Worm (Caenorhabditis elegans): Measurements from ENCODE around the gene B0281.4.

- no peak for TF ChIP-seq hmbx-1 (tag; optimal IDR thresholded peaks at IDR 0.05)
- TF ChIP-seq ama-1 (optimal IDR thresholded peaks at IDR 0.05), result no peak
- TF ChIP-seq scrt-1 (GFP tag; IDR thresholded peaks at IDR 0.05), result no peak
- TF ChIP-seq sea-1 (GFP tag; conservative IDR thresholded peaks at IDR 0.05), result no peak
- no peak for TF ChIP-seq hnd-1 (tag; optimal IDR thresholded peaks at IDR 0.05)
- no peak for TF ChIP-seq aly-1 (tag; optimal IDR thresholded peaks at IDR 0.05)
- TF ChIP-seq ceh-36 (tag; optimal IDR thresholded peaks at IDR 0.05), result no peak
- TF ChIP-seq tbx-37 (GFP tag; conservative IDR thresholded peaks at IDR 0.05), result no peak
- TF ChIP-seq ceh-13 (GFP tag; optimal IDR thresholded peaks at IDR 0.05), result no peak
Measured at ce11 chrII:2289441-2289840, 9.2 kb downstream of the B0281.4 start.
